Worm (Caenorhabditis elegans) whole organism, L2 larva: ENCODE results near the gene vha-4.

Experiments
- C34F6.9 ChIP-seq: fragments of 150-350 bp; optimal IDR thresholded peaks from 2 replicates; lab custom pipeline; 2014; ENCODE audit warnings: missing biosample characterization, missing genetic modification characterization
- F13H6.1 ChIP-seq: sonication (generic microtip); optimal IDR thresholded peaks from 2 replicates; lab custom pipeline; 2016; ENCODE audit warnings: missing genetic modification characterization, missing compliant biosample characterization
- R02D3.7 ChIP-seq: fragments of 150-350 bp; optimal IDR thresholded peaks from 2 replicates; lab custom pipeline; 2014; ENCODE audit warnings: missing biosample characterization, missing genetic modification characterization
- ZK546.5 ChIP-seq: sonication (generic microtip); optimal IDR thresholded peaks from 2 replicates; lab custom pipeline; 2017; ENCODE audit warnings: missing biosample characterization, missing genetic modification characterization
- aly-2 ChIP-seq: fragments of 150-350 bp; optimal IDR thresholded peaks from 2 replicates; lab custom pipeline; 2014; ENCODE audit warnings: missing biosample characterization, missing genetic modification characterization
- ama-1 ChIP-seq: fragments of 150-350 bp; optimal IDR thresholded peaks from 2 replicates; lab custom pipeline; 2018; ENCODE audit warnings: inconsistent platforms
- blmp-1 ChIP-seq: sonication (generic microtip); optimal IDR thresholded peaks from 2 replicates; lab custom pipeline; 2017; ENCODE audit warnings: missing genetic modification characterization, mild to moderate bottlenecking, missing compliant biosample characterization, antibody characterized with exemption, moderate library complexity; ENCODE audit not compliant: insufficient read depth
- ceh-16 ChIP-seq: fragments of 150-350 bp; optimal IDR thresholded peaks from 2 replicates; lab custom pipeline; 2014; ENCODE audit warnings: missing biosample characterization, missing genetic modification characterization
- crh-2 ChIP-seq: sonication (generic microtip); optimal IDR thresholded peaks from 2 replicates; lab custom pipeline; 2017; ENCODE audit warnings: missing biosample characterization, missing genetic modification characterization
- dmd-4 ChIP-seq: sonication (generic microtip); optimal IDR thresholded peaks from 2 replicates; lab custom pipeline; 2017; ENCODE audit warnings: missing biosample characterization, missing genetic modification characterization
- egl-27 ChIP-seq: sonication (generic microtip); optimal IDR thresholded peaks from 3 replicates; lab custom pipeline; 2017; ENCODE audit warnings: missing biosample characterization, missing genetic modification reagents, missing genetic modification characterization
- elt-1 ChIP-seq: fragments of 150-350 bp; optimal IDR thresholded peaks from 2 replicates; lab custom pipeline; 2014; ENCODE audit warnings: missing biosample characterization, missing genetic modification characterization
- fos-1 ChIP-seq: fragments of 150-350 bp; optimal IDR thresholded peaks from 2 replicates; lab custom pipeline; 2014; ENCODE audit warnings: missing biosample characterization, missing genetic modification characterization
- gmeb-1 ChIP-seq: fragments of 150-350 bp; optimal IDR thresholded peaks from 2 replicates; lab custom pipeline; 2014; ENCODE audit warnings: missing biosample characterization, missing genetic modification characterization
- lin-11 ChIP-seq: fragments of 150-350 bp; sonication (generic microtip); optimal IDR thresholded peaks from 2 replicates; lab custom pipeline; 2014; ENCODE audit warnings: missing biosample characterization, missing genetic modification characterization, inconsistent platforms, mixed read lengths
- lin-13 ChIP-seq: fragments of 150-350 bp; optimal IDR thresholded peaks from 2 replicates; lab custom pipeline; 2014; ENCODE audit warnings: missing biosample characterization, missing genetic modification reagents, missing genetic modification characterization
- lin-39 ChIP-seq: fragments of 150-350 bp; optimal IDR thresholded peaks from 2 replicates; lab custom pipeline; 2014; ENCODE audit warnings: missing biosample characterization, missing genetic modification reagents, missing genetic modification characterization
- lsy-2 ChIP-seq, 2 experiments: fragments of 150-350 bp in 1 of 2; sonication (generic microtip) in 1 of 2; optimal IDR thresholded peaks; 2 replicates each; lab custom pipeline; 2014 to 2017; ENCODE audit warnings: missing biosample characterization in 2 of 2, missing genetic modification characterization in 2 of 2
- mab-5 ChIP-seq: fragments of 150-350 bp; optimal IDR thresholded peaks from 2 replicates; lab custom pipeline; 2014; ENCODE audit warnings: missing biosample characterization, missing genetic modification characterization
- mbf-1 ChIP-seq: sonication (generic microtip); optimal IDR thresholded peaks from 2 replicates; lab custom pipeline; 2017; ENCODE audit warnings: missing biosample characterization, missing genetic modification characterization
- mdl-1 ChIP-seq, 2 experiments: fragments of 150-350 bp in 1 of 2; sonication (generic microtip) in 1 of 2; optimal IDR thresholded peaks; 2 replicates each; lab custom pipeline; 2017; ENCODE audit warnings: missing biosample characterization in 2 of 2, missing genetic modification characterization in 2 of 2
- nhr-10 ChIP-seq: sonication (generic microtip); optimal IDR thresholded peaks from 2 replicates; lab custom pipeline; 2017; ENCODE audit warnings: missing biosample characterization, missing genetic modification characterization
- nhr-11 ChIP-seq: fragments of 150-350 bp; optimal IDR thresholded peaks from 2 replicates; lab custom pipeline; 2014; ENCODE audit warnings: missing biosample characterization, missing genetic modification characterization
- nhr-129 ChIP-seq: fragments of 150-350 bp; optimal IDR thresholded peaks from 2 replicates; lab custom pipeline; 2014; ENCODE audit warnings: missing biosample characterization, missing genetic modification characterization
- nhr-21 ChIP-seq: fragments of 150-350 bp; optimal IDR thresholded peaks from 2 replicates; lab custom pipeline; 2014; ENCODE audit warnings: missing biosample characterization, missing genetic modification characterization
- nhr-23 ChIP-seq: fragments of 150-350 bp; optimal IDR thresholded peaks from 2 replicates; lab custom pipeline; 2014; ENCODE audit warnings: missing biosample characterization, missing genetic modification reagents, missing genetic modification characterization
- nhr-237 ChIP-seq: fragments of 150-350 bp; optimal IDR thresholded peaks from 2 replicates; lab custom pipeline; 2014; ENCODE audit warnings: missing biosample characterization, missing genetic modification characterization
- nhr-25 ChIP-seq: fragments of 150-350 bp; sonication (generic microtip); optimal IDR thresholded peaks from 3 replicates; lab custom pipeline; 2014; ENCODE audit warnings: missing biosample characterization, missing genetic modification characterization
- nhr-77 ChIP-seq: fragments of 150-350 bp; optimal IDR thresholded peaks from 2 replicates; lab custom pipeline; 2014; ENCODE audit warnings: missing biosample characterization, missing genetic modification characterization
- skn-1 ChIP-seq: sonication (generic microtip); optimal IDR thresholded peaks from 2 replicates; lab custom pipeline; 2017; ENCODE audit warnings: missing biosample characterization, missing genetic modification characterization
- sma-3 ChIP-seq: sonication (generic microtip); optimal IDR thresholded peaks from 2 replicates; lab custom pipeline; 2016; ENCODE audit warnings: missing genetic modification reagents, missing genetic modification characterization, missing compliant biosample characterization
- sma-9 ChIP-seq, 2 experiments: fragments of 150-350 bp in 1 of 2; sonication (generic microtip) in 1 of 2; optimal IDR thresholded peaks; 2 replicates each; lab custom pipeline; 2014 to 2016; ENCODE audit warnings: missing genetic modification characterization in 2 of 2, mild to moderate bottlenecking in 1 of 2, missing biosample characterization in 1 of 2, missing compliant biosample characterization in 1 of 2, missing genetic modification reagents in 1 of 2, moderate library complexity in 1 of 2
- snpc-4 ChIP-seq: fragments of 150-350 bp; optimal IDR thresholded peaks from 2 replicates; lab custom pipeline; 2014; ENCODE audit warnings: missing biosample characterization, missing genetic modification characterization
- unc-39 ChIP-seq: fragments of 150-350 bp; optimal IDR thresholded peaks from 2 replicates; lab custom pipeline; 2014; ENCODE audit warnings: missing biosample characterization, missing genetic modification characterization
- unc-55 ChIP-seq: fragments of 150-350 bp; sonication (generic microtip); optimal IDR thresholded peaks from 3 replicates; lab custom pipeline; 2014; ENCODE audit warnings: missing biosample characterization, missing genetic modification reagents, missing genetic modification characterization
- unc-62 ChIP-seq: fragments of 150-350 bp; optimal IDR thresholded peaks from 2 replicates; lab custom pipeline; 2014; ENCODE audit warnings: missing biosample characterization, missing genetic modification reagents, missing genetic modification characterization
- zag-1 ChIP-seq: fragments of 150-350 bp; optimal IDR thresholded peaks from 2 replicates; lab custom pipeline; 2014; ENCODE audit warnings: missing biosample characterization, missing genetic modification characterization
- ztf-1 ChIP-seq: fragments of 200-800 bp; sonication (Bioruptor generic); conservative IDR thresholded peaks from 2 replicates; pipeline ENCODE4 v1.3.6; 2022; ENCODE audit warnings: missing genetic modification characterization, missing compliant biosample characterization
- ztf-11 ChIP-seq: sonication (generic microtip); optimal IDR thresholded peaks from 2 replicates; lab custom pipeline; 2017; ENCODE audit warnings: missing biosample characterization, missing genetic modification characterization
- ztf-4 ChIP-seq: fragments of 150-350 bp; optimal IDR thresholded peaks from 2 replicates; lab custom pipeline; 2014; ENCODE audit warnings: missing biosample characterization, missing genetic modification characterization

The vha-4 gene

ce11 chrII:7889321-7889720 is 10.2 kb upstream of the vha-4 start:
- peak; percentile 64 for TF ChIP-seq sma-9 (GFP tag; optimal IDR thresholded peaks at IDR 0.05; lab: Kevin White, UChicago)
- no peak for TF ChIP-seq sma-9 (tag; optimal IDR thresholded peaks at IDR 0.05; lab: Kevin White, UChicago)
- no peak for TF ChIP-seq lin-13 (GFP tag; lab: Kevin White, UChicago)
- no peak for TF ChIP-seq lsy-2 (tag; optimal IDR thresholded peaks at IDR 0.05; lab: Kevin White, UChicago)
- TF ChIP-seq gmeb-1 (tag; lab: Kevin White, UChicago) = peak; percentile 1
- peak; percentile 27 for TF ChIP-seq fos-1 (tag; lab: Kevin White, UChicago)

ce11 chrII:7888759-7889158 is 9.6 kb upstream of the vha-4 start:
- TF ChIP-seq nhr-11 (tag; lab: Kevin White, UChicago) (no peak), ztf-1 (GFP tag; lab: Robert Waterston, UW) (no peak), sma-3 (GFP tag; lab: Kevin White, UChicago) (no peak), nhr-23 (tag; lab: Kevin White, UChicago) (no peak), skn-1 (tag; lab: Kevin White, UChicago) (peak; percentile 16), lsy-2 (tag; optimal IDR thresholded peaks at IDR 0.05; lab: Kevin White, UChicago) (peak in 1 of 2 experiments; percentile 42), elt-1 (no peak), mdl-1 (tag; optimal IDR thresholded peaks at IDR 0.05; lab: Kevin White, UChicago) (no peak), sma-9 (GFP tag; optimal IDR thresholded peaks at IDR 0.05; lab: Kevin White, UChicago) (peak; percentile 19), sma-9 (tag; optimal IDR thresholded peaks at IDR 0.05; lab: Kevin White, UChicago) (no peak), dmd-4 (tag; lab: Kevin White, UChicago) (no peak), C34F6.9 (peak; percentile 18), ztf-11 (tag; lab: Kevin White, UChicago) (no peak), mbf-1 (tag; lab: Kevin White, UChicago) (no peak), crh-2 (tag; lab: Kevin White, UChicago) (peak; percentile 16), nhr-129 (tag; lab: Kevin White, UChicago) (peak; percentile 57), F13H6.1 (peak; percentile 40)

ce11 chrII:7887295-7887694 is 8.2 kb upstream of the vha-4 start:
- TF ChIP-seq unc-39 (tag; lab: Kevin White, UChicago) (no peak), mab-5 (tag; lab: Kevin White, UChicago) (no peak), snpc-4 (tag; lab: Kevin White, UChicago) (no peak), blmp-1 (tag; lab: Kevin White, UChicago) (no peak), mdl-1 (tag; optimal IDR thresholded peaks at IDR 0.05; lab: Kevin White, UChicago) (no peak), C34F6.9 (peak; percentile 88), crh-2 (tag; lab: Kevin White, UChicago) (peak; percentile 85), nhr-25 (tag; lab: Kevin White, UChicago) (peak; percentile 6), nhr-23 (tag; lab: Kevin White, UChicago) (no peak), skn-1 (tag; lab: Kevin White, UChicago) (peak; percentile 28), aly-2 (no peak), unc-55 (GFP tag; lab: Kevin White, UChicago) (peak; percentile 44), lin-39 (no peak), gmeb-1 (tag; lab: Kevin White, UChicago) (no peak), lin-13 (GFP tag; lab: Kevin White, UChicago) (peak; percentile 17), sma-3 (GFP tag; lab: Kevin White, UChicago) (no peak), nhr-237 (tag; lab: Kevin White, UChicago) (no peak), sma-9 (GFP tag; optimal IDR thresholded peaks at IDR 0.05; lab: Kevin White, UChicago) (peak; percentile 40), sma-9 (tag; optimal IDR thresholded peaks at IDR 0.05; lab: Kevin White, UChicago) (no peak), nhr-21 (tag; lab: Kevin White, UChicago) (peak; percentile 6), lin-11 (tag; lab: Kevin White, UChicago) (peak; percentile 21), nhr-10 (tag; lab: Kevin White, UChicago) (no peak), egl-27 (tag; lab: Kevin White, UChicago) (no peak), F13H6.1 (no peak), R02D3.7 (tag; lab: Kevin White, UChicago) (no peak), lsy-2 (tag; optimal IDR thresholded peaks at IDR 0.05; lab: Kevin White, UChicago) (peak in 1 of 2 experiments; percentile 77), ceh-16 (tag; lab: Kevin White, UChicago) (no peak), dmd-4 (tag; lab: Kevin White, UChicago) (no peak), nhr-11 (tag; lab: Kevin White, UChicago) (no peak), ztf-1 (GFP tag; lab: Robert Waterston, UW) (no peak), unc-62 (GFP tag; lab: Kevin White, UChicago) (no peak), ztf-11 (tag; lab: Kevin White, UChicago) (no peak), ama-1 (peak; percentile 41), ZK546.5 (tag; lab: Kevin White, UChicago) (no peak), fos-1 (tag; lab: Kevin White, UChicago) (peak; percentile 58), nhr-77 (tag; lab: Kevin White, UChicago) (no peak), nhr-129 (tag; lab: Kevin White, UChicago) (peak; percentile 92), zag-1 (peak; percentile 83), ztf-4 (tag; lab: Kevin White, UChicago) (peak; percentile 75), mbf-1 (tag; lab: Kevin White, UChicago) (no peak)
- TF ChIP-seq, all 48 proteins: peak for 15
